Fruit fly (Drosophila melanogaster): Measurements from ENCODE around the gene RanBP3.

Gene RanBP3

DNA sequence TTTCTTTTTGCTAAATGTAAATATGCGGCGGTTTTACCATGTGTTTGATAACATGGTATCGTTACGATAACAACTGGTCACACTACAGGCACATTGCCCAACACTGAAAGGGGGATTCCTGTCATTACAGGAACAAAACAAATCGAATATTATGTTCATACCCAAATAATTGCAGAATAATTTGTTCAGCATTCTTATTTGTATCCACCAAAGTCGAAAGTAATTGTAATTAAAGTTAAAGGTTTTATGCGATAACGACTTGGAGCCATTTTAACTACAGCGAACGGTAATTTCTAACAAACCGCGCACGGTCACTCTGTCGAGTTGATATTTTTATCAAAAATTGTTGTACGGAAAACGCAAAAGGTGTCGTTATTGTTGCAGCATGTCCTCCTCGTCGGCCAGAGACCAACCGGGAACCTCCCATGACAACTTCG is 14.8 kb upstream of the RanBP3 start, which contains the start of the genes CG10214 and CG10375 (continued):
- TF ChIP-seq pros (GFP tag; optimal IDR thresholded peaks at IDR 0.05) (no peak), Antp (GFP tag; optimal IDR thresholded peaks at IDR 0.05) (peak; percentile 84), CG7357 (GFP tag; IDR thresholded peaks at IDR 0.05) (no peak; the same call in 2 of the 3 replicates), CG18764 (GFP tag; optimal IDR thresholded peaks at IDR 0.05) (peak; percentile 73), ham (GFP tag; IDR thresholded peaks at IDR 0.05) (no peak), br (optimal IDR thresholded peaks at IDR 0.05) (no peak), Opbp (GFP tag; IDR thresholded peaks at IDR 0.05; ENCODE audit: partially characterized antibody) (peak; percentile 7; the same call in 1 of the 3 replicates), Ets97D (GFP tag; optimal IDR thresholded peaks at IDR 0.05) (peak; percentile 87), CG10366 (GFP tag; IDR thresholded peaks at IDR 0.05) (peak; percentile 42; the same call in 1 of the 2 replicates), CG6254 (GFP tag; optimal IDR thresholded peaks at IDR 0.05) (no peak), p53 (GFP tag; optimal IDR thresholded peaks at IDR 0.05) (peak; percentile 48), CG9437 (GFP tag; optimal IDR thresholded peaks at IDR 0.05) (peak; percentile 69), nerfin-2 (GFP tag; IDR thresholded peaks at IDR 0.05; ENCODE audit: partially characterized antibody) (no peak), CG10462 (GFP tag; optimal IDR thresholded peaks at IDR 0.05) (peak; percentile 71), fru (optimal IDR thresholded peaks at IDR 0.05) (no peak), stwl (tag; optimal IDR thresholded peaks at IDR 0.05) (peak; percentile 88), CG2199 (GFP tag; IDR thresholded peaks at IDR 0.05) (0 out of 3 replicates have a peak, but pooled peaks have one; percentile 42), HLH54F (GFP tag; optimal IDR thresholded peaks at IDR 0.05) (peak; percentile 80), emc (GFP tag; optimal IDR thresholded peaks at IDR 0.05) (peak; percentile 37), GATAe (GFP tag; conservative IDR thresholded peaks at IDR 0.05) (peak; percentile 60), ken (GFP tag; IDR thresholded peaks at IDR 0.05) (peak; percentile 43; the same call in 1 of the 3 replicates), al (GFP tag; IDR thresholded peaks at IDR 0.05) (peak; percentile 50), CG17359 (tag; optimal IDR thresholded peaks at IDR 0.05) (peak; percentile 67), gsb (GFP tag; IDR thresholded peaks at IDR 0.05) (no peak), Awh (GFP tag; IDR thresholded peaks at IDR 0.05) (peak; percentile 18; the same call in 1 of the 2 replicates), Nf-YC (tag; optimal IDR thresholded peaks at IDR 0.05) (peak; percentile 53), Lhr (GFP tag; optimal IDR thresholded peaks at IDR 0.05) (peak; percentile 53), dmrt99B (tag; optimal IDR thresholded peaks at IDR 0.05) (peak; percentile 46), dan (GFP tag; IDR thresholded peaks at IDR 0.05) (no peak), Fer2 (tag; optimal IDR thresholded peaks at IDR 0.05) (peak; percentile 32), CG14965 (GFP tag; optimal IDR thresholded peaks at IDR 0.05; ENCODE audit: borderline replicate concordance) (no peak), CG12236 (GFP tag; optimal IDR thresholded peaks at IDR 0.05) (peak; percentile 13), Six4 (GFP tag; optimal IDR thresholded peaks at IDR 0.05) (peak; percentile 65), CG14014 (GFP tag; IDR thresholded peaks at IDR 0.05) (0 out of 2 replicates have a peak, but pooled peaks have one; percentile 40), CG16815 (GFP tag; optimal IDR thresholded peaks at IDR 0.05) (peak; percentile 20), Hr78 (GFP tag; optimal IDR thresholded peaks at IDR 0.05) (no peak), CG4730 (GFP tag; IDR thresholded peaks at IDR 0.05) (no peak), CG8765 (GFP tag; IDR thresholded peaks at IDR 0.05) (0 out of 2 replicates have a peak, but pooled peaks have one; percentile 29), fd64A (GFP tag; optimal IDR thresholded peaks at IDR 0.05) (no peak), Xrp1 (GFP tag; IDR thresholded peaks at IDR 0.05) (peak; percentile 62; the same call in 1 of the 2 replicates), CG18476 (GFP tag; optimal IDR thresholded peaks at IDR 0.05) (peak; percentile 46), schlank (tag; optimal IDR thresholded peaks at IDR 0.05) (peak; percentile 30), NfI (GFP tag; optimal IDR thresholded peaks at IDR 0.05) (peak; percentile 66), tin (GFP tag; optimal IDR thresholded peaks at IDR 0.05) (peak; percentile 73), shn (GFP tag; optimal IDR thresholded peaks at IDR 0.05) (peak; percentile 83), croc (GFP tag; conservative IDR thresholded peaks at IDR 0.05) (no peak), CG8290 (GFP tag; optimal IDR thresholded peaks at IDR 0.05) (peak; percentile 85), CG8290 (tag; optimal IDR thresholded peaks at IDR 0.05) (peak; percentile 57 to 92), CG10565 (GFP tag; optimal IDR thresholded peaks at IDR 0.05) (no peak), grau (tag; optimal IDR thresholded peaks at IDR 0.05) (peak; percentile 74), Sry-δ (GFP tag; optimal IDR thresholded peaks at IDR 0.05) (peak; percentile 78), chif (GFP tag; optimal IDR thresholded peaks at IDR 0.05) (peak; percentile 80 to 82)
